Fruit fly (Drosophila melanogaster): Measurements from ENCODE around the gene Pvr.

Pvr gene

dm6 chr2L:8239712-8240245, at the start of gene Pvr:
Gene Pvr, minus strand, starts transcription at chr2L:8239878.
- TF ChIP-seq noc (tag; optimal IDR thresholded peaks at IDR 0.05), result no peak

dm6 chr2L:8288087-8288486, 48.4 kb upstream of the Pvr start:
- TF ChIP-seq noc (tag; optimal IDR thresholded peaks at IDR 0.05), result no peak

dm6 chr2L:8286595-8286994, 46.9 kb upstream of the Pvr start:
- TF ChIP-seq noc (tag; optimal IDR thresholded peaks at IDR 0.05), result no peak

- no peak for TF ChIP-seq noc (tag; optimal IDR thresholded peaks at IDR 0.05)
Observed at dm6 chr2L:8284913-8285619, 45.4 kb upstream of the Pvr start.

dm6 chr2L:8281872-8282271, 42.2 kb upstream of the Pvr start:
- no peak for TF ChIP-seq noc (tag; optimal IDR thresholded peaks at IDR 0.05)

dm6 chr2L:8280225-8280624, 40.5 kb upstream of the Pvr start:
- TF ChIP-seq noc (tag; optimal IDR thresholded peaks at IDR 0.05), result no peak

dm6 chr2L:8279400-8280065, 39.9 kb upstream of the Pvr start:
- TF ChIP-seq noc (tag; optimal IDR thresholded peaks at IDR 0.05), result no peak

- peak; percentile 94 for TF ChIP-seq noc (tag; optimal IDR thresholded peaks at IDR 0.05)
Observed at dm6 chr2L:8277561-8278201, 38.0 kb upstream of the Pvr start.

- TF ChIP-seq noc (tag; optimal IDR thresholded peaks at IDR 0.05), result no peak
Observed at dm6 chr2L:8276880-8277279, 37.2 kb upstream of the Pvr start.

dm6 chr2L:8276287-8276686, 36.6 kb upstream of the Pvr start:
- no peak for TF ChIP-seq noc (tag; optimal IDR thresholded peaks at IDR 0.05)

dm6 chr2L:8274958-8275584, 35.4 kb upstream of the Pvr start:
- TF ChIP-seq noc (tag; optimal IDR thresholded peaks at IDR 0.05), result no peak

- no peak for TF ChIP-seq noc (tag; optimal IDR thresholded peaks at IDR 0.05)
Observed at dm6 chr2L:8274127-8274526, 34.4 kb upstream of the Pvr start.

dm6 chr2L:8270916-8271315, 31.2 kb upstream of the Pvr start:
- no peak for TF ChIP-seq noc (tag; optimal IDR thresholded peaks at IDR 0.05)

dm6 chr2L:8268679-8269078, 29.0 kb upstream of the Pvr start:
- TF ChIP-seq noc (tag; optimal IDR thresholded peaks at IDR 0.05), result no peak

dm6 chr2L:8266670-8267435, 27.2 kb upstream of the Pvr start:
- TF ChIP-seq noc (tag; optimal IDR thresholded peaks at IDR 0.05), result no peak

- no peak for TF ChIP-seq noc (tag; optimal IDR thresholded peaks at IDR 0.05)
Observed at dm6 chr2L:8266145-8266544, 26.5 kb upstream of the Pvr start.
